Fruit fly (Drosophila melanogaster) whole organism, prepupa: ENCODE measurements around the gene PGRP-SA.

Experiments used
- Blimp-1 ChIP-seq: fragments of 200-800 bp; sonication (Bioruptor generic); optimal IDR thresholded peaks from 3 replicates; lab custom pipeline; 2017; ENCODE audit warnings: missing biosample characterization, missing genetic modification characterization, mild to moderate bottlenecking, moderate library complexity, missing genetic modification reagents
- CG10631 ChIP-seq: fragments of 200-800 bp; sonication (Bioruptor generic); optimal IDR thresholded peaks from 2 replicates; lab custom pipeline; 2016; ENCODE audit warnings: missing biosample characterization, missing genetic modification characterization
- CG10669 ChIP-seq: fragments of 200-800 bp; sonication (Bioruptor generic); optimal IDR thresholded peaks from 3 replicates; lab custom pipeline; 2018; ENCODE audit warnings: missing biosample characterization, mild to moderate bottlenecking, missing genetic modification characterization, moderate library complexity
- CG11294 ChIP-seq: fragments of 200-800 bp; sonication (Bioruptor generic); IDR thresholded peaks from 2 replicates; pipeline ENCODE4 v1.3.6; 2022; ENCODE audit warnings: missing biosample characterization, missing genetic modification characterization
- CG11762 ChIP-seq: fragments of 200-800 bp; sonication (Bioruptor generic); optimal IDR thresholded peaks from 3 replicates; lab custom pipeline; 2016; ENCODE audit warnings: missing biosample characterization, missing genetic modification characterization; ENCODE audit not compliant: insufficient read depth
- CG11902 ChIP-seq: fragments of 200-800 bp; sonication (Bioruptor generic); optimal IDR thresholded peaks from 3 replicates; lab custom pipeline; 2016; ENCODE audit warnings: missing biosample characterization, missing genetic modification characterization
- CG15336 ChIP-seq: fragments of 200-800 bp; sonication (Bioruptor generic); IDR thresholded peaks from 2 replicates; pipeline ENCODE4 v1.3.6; 2022; ENCODE audit warnings: missing biosample characterization, missing genetic modification characterization
- CG3032 ChIP-seq: fragments of 200-800 bp; optimal IDR thresholded peaks from 2 replicates; lab custom pipeline; 2019; ENCODE audit warnings: missing biosample characterization, mild to moderate bottlenecking, missing genetic modification characterization, moderate library complexity
- CG32006 ChIP-seq: fragments of 200-800 bp; sonication (Bioruptor generic); optimal IDR thresholded peaks from 3 replicates; lab custom pipeline; 2017; ENCODE audit warnings: missing biosample characterization, mild to moderate bottlenecking, missing genetic modification characterization
- CG3919 ChIP-seq: fragments of 200-800 bp; sonication (Bioruptor generic); optimal IDR thresholded peaks from 3 replicates; lab custom pipeline; 2016; ENCODE audit warnings: missing biosample characterization, missing genetic modification characterization
- CG6276 ChIP-seq: fragments of 200-800 bp; sonication (Bioruptor generic); optimal IDR thresholded peaks from 2 replicates; lab custom pipeline; 2017; ENCODE audit warnings: missing biosample characterization, mild to moderate bottlenecking, missing genetic modification characterization
- CG6792 ChIP-seq: fragments of 200-800 bp; sonication (Bioruptor generic); optimal IDR thresholded peaks from 3 replicates; lab custom pipeline; 2016; ENCODE audit warnings: missing biosample characterization, missing genetic modification characterization
- CG6854 ChIP-seq: fragments of 200-800 bp; sonication (Bioruptor generic); optimal IDR thresholded peaks from 2 replicates; lab custom pipeline; 2017; ENCODE audit warnings: missing biosample characterization, mild to moderate bottlenecking, missing genetic modification characterization
- CG7368 ChIP-seq: fragments of 200-800 bp; sonication (Bioruptor generic); optimal IDR thresholded peaks from 3 replicates; lab custom pipeline; 2016; ENCODE audit warnings: missing biosample characterization, missing genetic modification characterization
- CG8319 ChIP-seq: fragments of 200-800 bp; sonication (Bioruptor generic); optimal IDR thresholded peaks from 3 replicates; lab custom pipeline; 2016; ENCODE audit warnings: missing biosample characterization, missing genetic modification characterization
- CG8632 ChIP-seq: fragments of 200-800 bp; sonication (Bioruptor generic); optimal IDR thresholded peaks from 3 replicates; lab custom pipeline; 2016; ENCODE audit warnings: missing biosample characterization, missing genetic modification characterization
- CG9139 ChIP-seq: fragments of 200-800 bp; sonication (Bioruptor generic); optimal IDR thresholded peaks from 3 replicates; lab custom pipeline; 2017; ENCODE audit warnings: missing biosample characterization, mild to moderate bottlenecking, missing genetic modification characterization
- Eip78C ChIP-seq: fragments of 200-800 bp; sonication (Bioruptor generic); peaks from one replicate; lab custom pipeline; 2016; ENCODE audit warnings: missing biosample characterization, missing genetic modification characterization
- Eip93F ChIP-seq: fragments of 200-800 bp; sonication (Bioruptor generic); optimal IDR thresholded peaks from 2 replicates; lab custom pipeline; 2016; ENCODE audit warnings: missing biosample characterization, mild to moderate bottlenecking, missing genetic modification characterization
- Ets96B ChIP-seq: fragments of 200-800 bp; optimal IDR thresholded peaks from 2 replicates; lab custom pipeline; 2019; ENCODE audit warnings: missing biosample characterization, mild to moderate bottlenecking, missing genetic modification characterization, moderate library complexity
- Gug ChIP-seq: fragments of 200-800 bp; sonication (Bioruptor generic); IDR thresholded peaks from 2 replicates; pipeline ENCODE4 v1.3.6; 2022; ENCODE audit warnings: missing biosample characterization, missing genetic modification characterization
- Hr38 ChIP-seq: sonication (Bioruptor generic); optimal IDR thresholded peaks from 2 replicates; lab custom pipeline; 2016; ENCODE audit warnings: missing biosample characterization, missing genetic modification characterization
- Hr39 ChIP-seq: fragments of 200-800 bp; sonication (Bioruptor generic); optimal IDR thresholded peaks from 2 replicates; lab custom pipeline; 2016; ENCODE audit warnings: missing biosample characterization, missing genetic modification characterization
- Hr4 ChIP-seq: fragments of 200-800 bp; sonication (Bioruptor generic); optimal IDR thresholded peaks from 3 replicates; lab custom pipeline; 2016; ENCODE audit warnings: missing biosample characterization, missing genetic modification characterization
- Lpt ChIP-seq: fragments of 200-800 bp; sonication (Bioruptor generic); optimal IDR thresholded peaks from 3 replicates; lab custom pipeline; 2016; ENCODE audit warnings: missing biosample characterization, missing genetic modification characterization
- OdsH ChIP-seq: fragments of 200-800 bp; sonication (Bioruptor generic); optimal IDR thresholded peaks from 3 replicates; lab custom pipeline; 2016; ENCODE audit warnings: missing biosample characterization, missing genetic modification characterization
- Smox ChIP-seq: fragments of 200-800 bp; sonication (Bioruptor generic); optimal IDR thresholded peaks from 3 replicates; lab custom pipeline; 2016; ENCODE audit warnings: missing biosample characterization, missing genetic modification characterization
- Sox102F ChIP-seq: fragments of 200-800 bp; sonication (Bioruptor generic); optimal IDR thresholded peaks from 2 replicates; lab custom pipeline; 2016; ENCODE audit warnings: missing biosample characterization, mild to moderate bottlenecking, missing genetic modification characterization
- Sox14 ChIP-seq: fragments of 200-800 bp; sonication (Bioruptor generic); optimal IDR thresholded peaks from 3 replicates; lab custom pipeline; 2016; ENCODE audit warnings: missing biosample characterization, missing genetic modification characterization
- Sox15 ChIP-seq: fragments of 200-800 bp; sonication (Bioruptor generic); optimal IDR thresholded peaks from 3 replicates; lab custom pipeline; 2016; ENCODE audit warnings: missing biosample characterization, missing genetic modification characterization
- achi ChIP-seq: fragments of 200-800 bp; sonication (Bioruptor generic); optimal IDR thresholded peaks from 3 replicates; lab custom pipeline; 2016; ENCODE audit warnings: missing biosample characterization, missing genetic modification characterization
- acj6 ChIP-seq: fragments of 200-800 bp; sonication (Bioruptor generic); optimal IDR thresholded peaks from 3 replicates; lab custom pipeline; 2016; ENCODE audit warnings: missing biosample characterization, missing genetic modification characterization
- cyc ChIP-seq: fragments of 200-800 bp; sonication (Bioruptor generic); optimal IDR thresholded peaks from 3 replicates; lab custom pipeline; 2016; ENCODE audit warnings: missing biosample characterization, missing genetic modification characterization
- dac ChIP-seq: fragments of 200-800 bp; sonication (Bioruptor generic); optimal IDR thresholded peaks from 2 replicates; lab custom pipeline; 2017; ENCODE audit warnings: missing biosample characterization, mild to moderate bottlenecking, missing genetic modification characterization
- dsx ChIP-seq: fragments of 200-800 bp; optimal IDR thresholded peaks from 3 replicates; lab custom pipeline; 2019; ENCODE audit warnings: missing biosample characterization, mild to moderate bottlenecking, missing genetic modification characterization, moderate library complexity; ENCODE audit not compliant: poor library complexity, severe bottlenecking
- fd59A ChIP-seq: fragments of 200-800 bp; sonication (Bioruptor generic); optimal IDR thresholded peaks from 2 replicates; lab custom pipeline; 2017; ENCODE audit warnings: missing biosample characterization, mild to moderate bottlenecking, missing genetic modification characterization, missing genetic modification reagents
- fd85E ChIP-seq: fragments of 200-800 bp; sonication (Bioruptor generic); optimal IDR thresholded peaks from 3 replicates; lab custom pipeline; 2016; ENCODE audit warnings: missing biosample characterization, missing genetic modification characterization
- fkh ChIP-seq: fragments of 200-800 bp; sonication (Bioruptor generic); optimal IDR thresholded peaks from 3 replicates; lab custom pipeline; 2017; ENCODE audit warnings: missing biosample characterization, mild to moderate bottlenecking, missing genetic modification characterization, moderate library complexity
- lz ChIP-seq: fragments of 200-800 bp; sonication (Bioruptor generic); optimal IDR thresholded peaks from 3 replicates; lab custom pipeline; 2016; ENCODE audit warnings: missing biosample characterization, missing genetic modification characterization
- net ChIP-seq: fragments of 200-800 bp; sonication (Bioruptor generic); optimal IDR thresholded peaks from 3 replicates; lab custom pipeline; 2016; ENCODE audit warnings: missing biosample characterization, missing genetic modification characterization
- pdm3 ChIP-seq: fragments of 200-800 bp; sonication (Bioruptor generic); optimal IDR thresholded peaks from 3 replicates; lab custom pipeline; 2016; ENCODE audit warnings: missing biosample characterization, missing genetic modification characterization
- spab ChIP-seq: fragments of 200-800 bp; sonication (Bioruptor generic); optimal IDR thresholded peaks from 2 replicates; lab custom pipeline; 2017; ENCODE audit warnings: missing biosample characterization, mild to moderate bottlenecking, missing genetic modification characterization, missing genetic modification reagents
- svp ChIP-seq: fragments of 200-800 bp; sonication (Bioruptor generic); peaks from one replicate; lab custom pipeline; 2016; ENCODE audit warnings: missing biosample characterization, missing genetic modification characterization
- topi ChIP-seq: fragments of 200-800 bp; sonication (Bioruptor generic); optimal IDR thresholded peaks from 3 replicates; lab custom pipeline; 2016; ENCODE audit warnings: missing biosample characterization, missing genetic modification characterization
- vri ChIP-seq: fragments of 200-800 bp; sonication (Bioruptor generic); optimal IDR thresholded peaks from 3 replicates; lab custom pipeline; 2016; ENCODE audit warnings: missing biosample characterization, mild to moderate bottlenecking, missing genetic modification characterization

Gene PGRP-SA

DNA sequence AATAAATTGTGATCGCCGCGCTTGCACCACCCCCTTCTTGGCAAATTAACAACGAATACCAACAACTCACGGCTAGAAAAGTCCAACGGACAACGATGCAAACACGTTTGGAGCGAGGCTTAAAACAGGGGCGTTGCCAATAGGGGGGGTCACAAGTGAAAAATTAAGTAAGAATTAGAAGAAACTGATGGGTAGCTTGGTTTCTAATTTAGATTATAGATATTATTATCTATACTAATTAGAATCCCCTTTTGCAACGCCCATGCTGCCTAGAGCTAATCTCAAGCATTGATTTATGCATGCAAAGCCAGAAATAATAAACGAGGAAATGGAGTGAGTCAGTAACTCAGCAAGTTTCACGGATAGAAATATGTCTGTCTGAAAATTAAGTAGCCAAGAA lies 43.0 kb upstream of the PGRP-SA start (continued):
- no peak for TF ChIP-seq Smox (GFP tag; lab: Kevin White, UChicago)
- TF ChIP-seq vri (GFP tag; lab: Kevin White, UChicago) = no peak
- peak; percentile 74 for TF ChIP-seq achi (GFP tag; lab: Kevin White, UChicago)
- TF ChIP-seq cyc (GFP tag; lab: Kevin White, UChicago) = no peak
- TF ChIP-seq dsx (GFP tag; lab: Kevin White, UChicago) = no peak
- TF ChIP-seq Hr4 (GFP tag; lab: Kevin White, UChicago) = peak; percentile 76
- TF ChIP-seq net (GFP tag; lab: Kevin White, UChicago) = peak; percentile 71
- TF ChIP-seq CG8319 (GFP tag; lab: Kevin White, UChicago) = no peak
- TF ChIP-seq Hr38 (GFP tag; lab: Kevin White, UChicago) = no peak
- no peak for TF ChIP-seq lz (GFP tag; lab: Kevin White, UChicago)
- TF ChIP-seq fkh (GFP tag; lab: Kevin White, UChicago) = peak; percentile 3
- TF ChIP-seq CG10631 (GFP tag; lab: Kevin White, UChicago) = peak; percentile 59
- no peak for TF ChIP-seq Sox15 (GFP tag; lab: Kevin White, UChicago)
- TF ChIP-seq acj6 (GFP tag; lab: Kevin White, UChicago) = peak; percentile 57
- no peak for TF ChIP-seq spab
- TF ChIP-seq CG11902 (GFP tag; lab: Kevin White, UChicago) = no peak
- no peak for TF ChIP-seq Blimp-1 (GFP tag; lab: Kevin White, UChicago)
- peak; percentile 90 for TF ChIP-seq CG11294 (GFP tag; lab: Robert Waterston, UW)
- peak; percentile 46 for TF ChIP-seq CG3032
- TF ChIP-seq OdsH (GFP tag; lab: Kevin White, UChicago) = peak; percentile 73
- TF ChIP-seq CG6276 (GFP tag; lab: Kevin White, UChicago) = peak; percentile 90
- no peak for TF ChIP-seq CG6792
- TF ChIP-seq CG11762 = peak; percentile 18

dm6 chrX:11520209-11520608 lies 41.2 kb upstream of the PGRP-SA start:
- no peak for TF ChIP-seq vri (GFP tag; lab: Kevin White, UChicago)
- TF ChIP-seq Hr39 (GFP tag; lab: Kevin White, UChicago) = no peak
- no peak for TF ChIP-seq CG6792
- TF ChIP-seq fd59A (GFP tag; lab: Kevin White, UChicago) = no peak
- TF ChIP-seq pdm3 = no peak
- TF ChIP-seq Sox14 (GFP tag; lab: Kevin White, UChicago) = no peak
- no peak for TF ChIP-seq Lpt (GFP tag; lab: Kevin White, UChicago)
- no peak for TF ChIP-seq fd85E (GFP tag; lab: Kevin White, UChicago)

dm6 chrX:11521561-11522546 lies 39.6 kb upstream of the PGRP-SA start:
- no peak for TF ChIP-seq CG9139
- TF ChIP-seq CG6854 (GFP tag; lab: Kevin White, UChicago) = no peak
- TF ChIP-seq CG7368 (GFP tag; lab: Kevin White, UChicago) = peak; percentile 31
- no peak for TF ChIP-seq dac (GFP tag; lab: Kevin White, UChicago)
- TF ChIP-seq CG10669 (GFP tag; lab: Kevin White, UChicago) = peak; percentile 19
- TF ChIP-seq CG8632 (GFP tag; lab: Kevin White, UChicago) = peak; percentile 55
- peak; percentile 52 for TF ChIP-seq Ets96B (tag; lab: Kevin White, UChicago)
- peak; percentile 50 for TF ChIP-seq CG3919 (GFP tag; lab: Kevin White, UChicago)
- TF ChIP-seq Hr38 (GFP tag; lab: Kevin White, UChicago) = no peak
- TF ChIP-seq topi (GFP tag; lab: Kevin White, UChicago) = peak; percentile 33
- peak; percentile 66 for TF ChIP-seq CG32006 (GFP tag; lab: Kevin White, UChicago)
- TF ChIP-seq Gug (GFP tag; lab: Robert Waterston, UW) = peak; percentile 32
- TF ChIP-seq Sox102F (GFP tag; lab: Kevin White, UChicago) = no peak
- TF ChIP-seq Smox (GFP tag; lab: Kevin White, UChicago) = peak; percentile 13
- peak; percentile 56 for TF ChIP-seq OdsH (GFP tag; lab: Kevin White, UChicago)
- peak; percentile 68 for TF ChIP-seq CG15336
- no peak for TF ChIP-seq Eip93F (GFP tag; lab: Kevin White, UChicago)
- no peak for TF ChIP-seq lz (GFP tag; lab: Kevin White, UChicago)
- peak; percentile 15 for TF ChIP-seq net (GFP tag; lab: Kevin White, UChicago)
- TF ChIP-seq Sox15 (GFP tag; lab: Kevin White, UChicago) = no peak
- TF ChIP-seq dsx (GFP tag; lab: Kevin White, UChicago) = peak; percentile 32
- peak; percentile 93 for TF ChIP-seq svp (GFP tag; lab: Kevin White, UChicago)
- peak; percentile 17 for TF ChIP-seq CG8319 (GFP tag; lab: Kevin White, UChicago)
- TF ChIP-seq pdm3 = peak; percentile 60
- TF ChIP-seq fkh (GFP tag; lab: Kevin White, UChicago) = no peak
- TF ChIP-seq fd59A (GFP tag; lab: Kevin White, UChicago) = peak; percentile 25
- TF ChIP-seq Eip78C = peak; percentile 83
